Fruit fly (Drosophila melanogaster): ENCODE results near the gene Ndae1.

Gene Ndae1

DNA sequence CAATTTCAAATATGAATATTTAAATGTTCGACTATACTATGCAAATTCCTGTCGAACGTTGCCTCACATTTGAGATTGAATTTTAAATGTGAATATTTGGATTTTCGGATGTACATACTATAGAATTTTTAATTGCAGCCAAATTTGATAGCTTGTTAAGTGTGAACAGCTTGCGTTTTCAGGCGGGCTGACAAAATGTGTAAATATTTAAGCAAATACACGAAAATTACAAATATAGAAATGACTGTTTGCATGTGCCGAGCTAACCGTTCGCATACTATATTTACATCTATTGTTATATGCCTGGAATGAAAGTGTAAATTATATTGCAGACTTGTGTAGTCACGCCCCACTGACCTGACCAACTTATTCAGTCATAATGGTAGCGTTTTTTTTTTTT lies 33.5 kb downstream of the Ndae1 start:
- TF ChIP-seq achi (GFP tag; optimal IDR thresholded peaks at IDR 0.05) = no peak
- no peak for TF ChIP-seq eg (GFP tag; IDR thresholded peaks at IDR 0.05)
- no peak for TF ChIP-seq ss (GFP tag; optimal IDR thresholded peaks at IDR 0.05)
- no peak for TF ChIP-seq CG4318 (GFP tag; optimal IDR thresholded peaks at IDR 0.05)
- TF ChIP-seq fkh (GFP tag; optimal IDR thresholded peaks at IDR 0.05) = peak; percentile 82

dm6 chr2L:7214885-7215284 lies 34.3 kb downstream of the Ndae1 start:
- TF ChIP-seq Met (GFP tag; optimal IDR thresholded peaks at IDR 0.05) = no peak
- peak; percentile 68 for TF ChIP-seq Eip78C (GFP tag)
- peak; percentile 51 for TF ChIP-seq fkh (GFP tag; optimal IDR thresholded peaks at IDR 0.05)
- TF ChIP-seq CG11762 (GFP tag; optimal IDR thresholded peaks at IDR 0.05; ENCODE audit: insufficient read depth) = no peak
- peak in 1 of 2 experiments; percentile 23 for TF ChIP-seq ss (GFP tag; optimal IDR thresholded peaks at IDR 0.05)
- no peak for TF ChIP-seq lz (GFP tag; optimal IDR thresholded peaks at IDR 0.05)
- TF ChIP-seq CG6792 (GFP tag; optimal IDR thresholded peaks at IDR 0.05) = no peak
- TF ChIP-seq vri (GFP tag; optimal IDR thresholded peaks at IDR 0.05) = peak; percentile 77
- peak; percentile 39 for TF ChIP-seq Eip93F (GFP tag; optimal IDR thresholded peaks at IDR 0.05)
- peak; percentile 74 for TF ChIP-seq svp (GFP tag)
- TF ChIP-seq CG3919 (GFP tag; optimal IDR thresholded peaks at IDR 0.05) = no peak
- no peak for TF ChIP-seq CG34406 (GFP tag; optimal IDR thresholded peaks at IDR 0.05)
- TF ChIP-seq CG11294 (GFP tag; IDR thresholded peaks at IDR 0.05) = no peak
- TF ChIP-seq Hr38 (GFP tag; optimal IDR thresholded peaks at IDR 0.05) = no peak
- TF ChIP-seq CG31627 (GFP tag; optimal IDR thresholded peaks at IDR 0.05) = no peak

DNA sequence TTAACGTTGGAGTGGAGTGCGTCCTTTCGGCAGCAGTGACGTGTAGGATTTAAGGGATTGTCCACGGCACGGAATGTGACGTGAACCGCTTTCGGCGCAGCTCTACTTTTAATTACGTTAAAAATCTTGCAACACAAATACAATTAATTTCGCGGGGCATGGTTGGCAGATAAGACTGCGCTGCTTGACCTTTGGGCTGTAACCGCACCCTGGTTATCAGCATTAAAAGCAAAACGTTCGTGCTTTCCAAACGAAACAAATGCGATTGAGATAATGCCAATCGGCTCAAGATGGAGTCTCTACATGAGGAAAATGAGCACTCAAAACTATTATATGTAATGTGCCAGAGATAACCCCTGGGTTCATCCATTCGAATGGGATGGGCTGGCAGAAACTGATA lies 35.6 kb downstream of the Ndae1 start:
- TF ChIP-seq svp (GFP tag) (peak; percentile 98), CG7368 (GFP tag; optimal IDR thresholded peaks at IDR 0.05) (no peak)

dm6 chr2L:7207660-7208059 lies 41.5 kb downstream of the Ndae1 start:
- no peak for TF ChIP-seq Eip75B (GFP tag; optimal IDR thresholded peaks at IDR 0.05)
- peak; percentile 55 to 70 for TF ChIP-seq ss (GFP tag; optimal IDR thresholded peaks at IDR 0.05)
- no peak for TF ChIP-seq Sox15 (GFP tag; optimal IDR thresholded peaks at IDR 0.05)
- no peak for TF ChIP-seq topi (GFP tag; optimal IDR thresholded peaks at IDR 0.05)
- no peak for TF ChIP-seq Hr4 (GFP tag; optimal IDR thresholded peaks at IDR 0.05)
- TF ChIP-seq vri (GFP tag; optimal IDR thresholded peaks at IDR 0.05) = no peak
- TF ChIP-seq CG15336 (GFP tag; IDR thresholded peaks at IDR 0.05) = no peak
- peak; percentile 71 for TF ChIP-seq CG9139 (GFP tag; optimal IDR thresholded peaks at IDR 0.05)
- TF ChIP-seq CG6163 (GFP tag; IDR thresholded peaks at IDR 0.05) = no peak
- TF ChIP-seq CG11902 (GFP tag; optimal IDR thresholded peaks at IDR 0.05) = no peak
- no peak for TF ChIP-seq CG10669 (GFP tag; optimal IDR thresholded peaks at IDR 0.05)
- peak; percentile 39 for TF ChIP-seq Eip78C (GFP tag)
- peak; percentile 27 for TF ChIP-seq spab (GFP tag; optimal IDR thresholded peaks at IDR 0.05)
- peak; percentile 64 for TF ChIP-seq CG6808 (GFP tag; optimal IDR thresholded peaks at IDR 0.05)
- no peak for TF ChIP-seq Met (GFP tag; optimal IDR thresholded peaks at IDR 0.05)
- TF ChIP-seq pdm3 (GFP tag; optimal IDR thresholded peaks at IDR 0.05) = no peak
- no peak for TF ChIP-seq net (GFP tag; optimal IDR thresholded peaks at IDR 0.05)
- no peak for TF ChIP-seq CG11294 (GFP tag; IDR thresholded peaks at IDR 0.05)
- TF ChIP-seq CG16779 (tag; optimal IDR thresholded peaks at IDR 0.05) = peak; percentile 43
- TF ChIP-seq CG6276 (GFP tag; optimal IDR thresholded peaks at IDR 0.05) = peak; percentile 59
- TF ChIP-seq Lpt (GFP tag; optimal IDR thresholded peaks at IDR 0.05) = no peak
- no peak for TF ChIP-seq Eip93F (GFP tag; optimal IDR thresholded peaks at IDR 0.05)
- peak; percentile 83 for TF ChIP-seq svp (GFP tag)
- no peak for TF ChIP-seq dsx (GFP tag; optimal IDR thresholded peaks at IDR 0.05; ENCODE audit: poor library complexity, severe bottlenecking)
- TF ChIP-seq cyc (GFP tag; optimal IDR thresholded peaks at IDR 0.05) = no peak
- no peak for TF ChIP-seq achi (GFP tag; optimal IDR thresholded peaks at IDR 0.05)
- no peak for TF ChIP-seq CG7368 (GFP tag; optimal IDR thresholded peaks at IDR 0.05)
- TF ChIP-seq CG31627 (GFP tag; optimal IDR thresholded peaks at IDR 0.05) = no peak
- no peak for TF ChIP-seq Ets96B (tag; optimal IDR thresholded peaks at IDR 0.05)
- TF ChIP-seq Ets21C (GFP tag; optimal IDR thresholded peaks at IDR 0.05) = no peak
- no peak for TF ChIP-seq Blimp-1 (GFP tag; optimal IDR thresholded peaks at IDR 0.05)
- TF ChIP-seq CG6854 (GFP tag; optimal IDR thresholded peaks at IDR 0.05) = peak; percentile 6
- no peak for TF ChIP-seq Hr39 (GFP tag; optimal IDR thresholded peaks at IDR 0.05)
- no peak for TF ChIP-seq Smox (GFP tag; optimal IDR thresholded peaks at IDR 0.05)
- TF ChIP-seq dac (GFP tag; optimal IDR thresholded peaks at IDR 0.05) = no peak
- TF ChIP-seq CG11762 (GFP tag; optimal IDR thresholded peaks at IDR 0.05; ENCODE audit: insufficient read depth) = no peak
- no peak for TF ChIP-seq acj6 (GFP tag; optimal IDR thresholded peaks at IDR 0.05)
- TF ChIP-seq CG3032 (tag; optimal IDR thresholded peaks at IDR 0.05) = no peak

Data from whole organism, prepupa.